Worm (Caenorhabditis elegans) whole organism, L1 larva: Measurements from ENCODE around the gene Y14H12B.2.

Experiments
- dsc-1 ChIP-seq: sonication (generic microtip); optimal IDR thresholded peaks from 2 replicates; lab custom pipeline; 2016; ENCODE audit warnings: mild to moderate bottlenecking, missing genetic modification characterization, missing compliant biosample characterization
- skn-1 ChIP-seq: fragments of 150-350 bp; optimal IDR thresholded peaks from 2 replicates; lab custom pipeline; 2014; ENCODE audit warnings: missing biosample characterization, missing genetic modification characterization

DNA sequence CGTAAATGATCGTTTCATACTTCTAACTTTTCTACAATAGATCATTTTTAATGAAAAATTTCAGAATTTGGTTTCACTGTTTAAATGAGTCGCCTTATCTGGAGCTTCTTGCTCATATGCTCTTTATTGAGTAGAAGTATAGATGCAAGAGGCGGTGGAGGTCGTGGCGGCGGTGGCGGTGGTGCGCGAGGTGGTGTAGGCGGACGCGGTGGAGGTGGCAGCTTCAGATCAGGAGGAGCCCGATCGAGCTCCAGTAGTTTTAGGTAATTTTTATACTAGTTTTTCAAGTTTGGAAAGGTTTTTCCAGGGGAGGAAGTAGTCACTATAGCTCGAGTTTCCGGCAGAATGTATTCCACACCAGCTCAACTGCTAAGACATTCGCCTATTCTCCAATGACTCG lies 30.7 kb downstream of the Y14H12B.2 start, which contains the start of gene F53C3.3:
- no peak for TF ChIP-seq skn-1 (tag; lab: Kevin White, UChicago)
- TF ChIP-seq dsc-1: no peak
